Worm (Caenorhabditis elegans) whole organism, early embryonic: ENCODE results near the gene clh-5.

Experiments used
- B0310.2 ChIP-seq: sonication (generic microtip); optimal IDR thresholded peaks from 2 replicates; lab custom pipeline; 2016; ENCODE audit warnings: mild to moderate bottlenecking, missing genetic modification characterization, missing compliant biosample characterization
- F13C5.2 ChIP-seq: sonication (generic microtip); optimal IDR thresholded peaks from 2 replicates; lab custom pipeline; 2017; ENCODE audit warnings: mild to moderate bottlenecking, missing genetic modification characterization, inconsistent platforms, missing compliant biosample characterization
- aly-1 ChIP-seq: sonication (generic microtip); optimal IDR thresholded peaks from 2 replicates; lab custom pipeline; 2016; ENCODE audit warnings: missing genetic modification characterization, missing compliant biosample characterization
- ama-1 ChIP-seq: fragments of 150-350 bp; optimal IDR thresholded peaks from 2 replicates; lab custom pipeline; 2014
- ceh-13 ChIP-seq: fragments of 200-800 bp; sonication (Bioruptor generic); optimal IDR thresholded peaks from 2 replicates; lab custom pipeline; 2018; ENCODE audit warnings: mild to moderate bottlenecking, missing genetic modification characterization, missing compliant biosample characterization
- ceh-36 ChIP-seq: sonication (generic microtip); optimal IDR thresholded peaks from 2 replicates; lab custom pipeline; 2016; ENCODE audit warnings: missing genetic modification characterization, inconsistent platforms, missing compliant biosample characterization
- ets-7 ChIP-seq: sonication (generic microtip); optimal IDR thresholded peaks from 2 replicates; lab custom pipeline; 2016; ENCODE audit warnings: missing genotype, missing genetic modification characterization, missing compliant biosample characterization
- flt-1 ChIP-seq: fragments of 200-800 bp; sonication (Bioruptor generic); IDR thresholded peaks from 2 replicates; pipeline ENCODE4 v1.3.6; 2022; ENCODE audit warnings: missing genetic modification characterization, missing compliant biosample characterization
- hmbx-1 ChIP-seq: sonication (generic microtip); optimal IDR thresholded peaks from 2 replicates; lab custom pipeline; 2016; ENCODE audit warnings: mild to moderate bottlenecking, missing genetic modification characterization, missing compliant biosample characterization
- hmg-4 ChIP-seq: fragments of 200-800 bp; sonication (Bioruptor generic); optimal IDR thresholded peaks from 2 replicates; lab custom pipeline; 2018; ENCODE audit warnings: mild to moderate bottlenecking, missing genetic modification characterization, missing compliant biosample characterization
- hnd-1 ChIP-seq: sonication (generic microtip); optimal IDR thresholded peaks from 2 replicates; lab custom pipeline; 2016; ENCODE audit warnings: missing genetic modification characterization, missing compliant biosample characterization
- pes-1 ChIP-seq: fragments of 200-800 bp; sonication (Bioruptor generic); IDR thresholded peaks from 2 replicates; pipeline ENCODE4 v1.3.6; 2022; ENCODE audit warnings: missing genetic modification reagents, missing genetic modification characterization, missing compliant biosample characterization
- scrt-1 ChIP-seq: fragments of 200-800 bp; sonication (Bioruptor generic); IDR thresholded peaks from 2 replicates; pipeline ENCODE4 v1.3.6; 2022; ENCODE audit warnings: missing genetic modification characterization, missing compliant biosample characterization
- sea-1 ChIP-seq: fragments of 200-800 bp; sonication (Bioruptor generic); conservative IDR thresholded peaks from 2 replicates; pipeline ENCODE4 v1.3.6; 2022; ENCODE audit warnings: missing genetic modification characterization, missing compliant biosample characterization
- tbx-11 ChIP-seq: fragments of 200-800 bp; sonication (Bioruptor generic); IDR thresholded peaks from 2 replicates; pipeline ENCODE4 v1.3.6; 2022; ENCODE audit warnings: missing genetic modification characterization, missing compliant biosample characterization
- tbx-37 ChIP-seq: fragments of 200-800 bp; sonication (Bioruptor generic); conservative IDR thresholded peaks from 2 replicates; pipeline ENCODE4 v1.3.6; 2022; ENCODE audit warnings: missing genetic modification reagents, missing genetic modification characterization, missing compliant biosample characterization
- tra-4 ChIP-seq: sonication (generic microtip); optimal IDR thresholded peaks from 2 replicates; lab custom pipeline; 2017; ENCODE audit warnings: missing genetic modification characterization, missing compliant biosample characterization

The clh-5 gene

DNA sequence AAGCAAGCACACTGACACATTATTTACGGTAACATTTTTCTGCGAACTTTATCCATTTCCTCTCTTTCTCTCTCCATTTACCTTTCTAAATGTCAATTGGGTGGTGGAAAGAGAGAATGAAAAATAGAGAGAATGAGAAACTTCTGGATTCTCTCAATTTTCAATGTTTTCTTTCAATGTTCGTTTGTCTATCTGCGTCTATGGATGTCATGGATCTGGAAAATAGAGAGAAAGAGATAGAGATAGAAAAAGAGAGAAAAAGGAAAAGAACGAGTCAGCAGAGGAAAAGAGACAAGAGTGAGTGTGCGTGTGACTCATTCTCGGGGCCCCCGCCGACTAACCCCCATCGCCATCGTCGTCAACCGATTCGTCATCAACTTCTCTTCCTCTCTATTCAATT is 14.4 kb upstream of the clh-5 start, which contains the start of gene jun-1:
Gene jun-1, plus strand, starts transcription at position 307 of the 400 bp plus-strand sequence.
- no peak for TF ChIP-seq tbx-11 (GFP tag; lab: Robert Waterston, UW)
- peak; percentile 26 for TF ChIP-seq hmg-4 (GFP tag; lab: Kevin White, UChicago)
- 0 out of 2 replicates have a peak, but pooled peaks have one; percentile 6 for TF ChIP-seq scrt-1 (GFP tag; lab: Robert Waterston, UW)

DNA sequence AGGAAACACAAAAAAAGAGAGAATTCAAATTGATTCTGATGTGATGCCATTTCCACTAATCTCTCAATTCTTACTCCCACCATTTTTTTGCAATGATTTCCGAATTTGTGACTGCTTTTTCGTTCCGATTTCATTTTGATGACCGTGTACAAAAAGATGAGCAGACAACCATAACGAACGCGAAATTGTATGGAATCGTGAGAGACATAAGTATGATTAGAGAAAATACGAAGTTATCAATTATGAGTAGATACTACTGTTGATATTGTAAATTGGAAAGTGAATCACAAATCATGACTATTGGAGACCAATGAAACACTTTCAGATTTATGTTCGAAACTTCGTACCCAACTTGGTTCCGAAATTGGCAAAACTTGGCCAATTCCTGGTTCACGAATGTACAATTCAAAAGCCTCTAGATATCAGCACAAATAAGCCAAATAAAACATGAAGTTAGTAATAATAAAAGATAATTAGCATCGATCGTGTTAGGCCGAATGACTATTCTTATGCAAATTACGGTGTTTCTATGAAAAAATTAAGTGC is 13.1 kb upstream of the clh-5 start:
- TF ChIP-seq sea-1 (GFP tag; lab: Robert Waterston, UW) = no peak
- TF ChIP-seq hnd-1 (tag; lab: Kevin White, UChicago) = no peak
- no peak for TF ChIP-seq tbx-11 (GFP tag; lab: Robert Waterston, UW)
- no peak for TF ChIP-seq hmbx-1 (tag; lab: Kevin White, UChicago)
- TF ChIP-seq ets-7 (tag; lab: Kevin White, UChicago) = no peak
- TF ChIP-seq F13C5.2 = no peak
- no peak for TF ChIP-seq tra-4 (tag; lab: Kevin White, UChicago)
- TF ChIP-seq aly-1 (tag; lab: Kevin White, UChicago) = no peak
- no peak for TF ChIP-seq flt-1 (GFP tag; lab: Robert Waterston, UW)
- no peak for TF ChIP-seq ceh-13 (GFP tag; lab: Kevin White, UChicago)
- TF ChIP-seq pes-1 (GFP tag; lab: Robert Waterston, UW) = no peak
- no peak for TF ChIP-seq hmg-4 (GFP tag; lab: Kevin White, UChicago)
- no peak for TF ChIP-seq ama-1 (lab: Kevin White, UChicago)

DNA sequence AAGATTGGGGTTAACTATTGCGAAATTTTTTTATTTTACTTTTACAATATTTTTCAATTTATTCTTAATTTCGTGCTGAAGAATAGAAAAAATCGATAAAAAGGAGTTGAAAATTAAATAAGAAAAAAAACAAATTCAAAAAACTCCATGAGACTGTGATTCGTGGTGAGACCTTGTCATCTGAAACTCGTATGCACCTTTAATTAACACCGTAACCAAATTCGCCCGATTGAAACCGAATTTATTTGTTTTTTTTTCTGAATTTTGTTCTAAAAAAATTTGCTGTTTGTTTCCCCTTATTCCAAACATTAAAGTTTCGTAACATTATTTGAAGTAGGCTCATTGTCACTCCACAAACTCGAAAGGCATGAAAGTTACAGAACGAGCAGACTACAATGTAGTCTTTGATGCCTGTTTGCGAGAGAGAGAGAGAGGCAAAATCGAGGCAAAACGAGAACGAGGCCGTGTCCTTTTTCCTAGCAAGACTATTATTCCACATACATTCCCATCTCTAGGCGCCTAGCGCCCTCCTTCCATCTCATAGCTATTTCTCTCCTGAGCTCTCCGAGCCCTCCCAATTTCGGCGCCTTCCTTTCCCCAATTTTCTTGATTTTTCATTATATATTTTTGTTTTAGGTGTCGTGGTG is 10.6 kb upstream of the clh-5 start, which contains the start of gene T24H10.4:
Gene T24H10.4, plus strand, starts transcription at position 630 of the 647 bp plus-strand sequence.
- TF ChIP-seq scrt-1 (GFP tag; lab: Robert Waterston, UW) (no peak), hnd-1 (tag; lab: Kevin White, UChicago) (no peak), ets-7 (tag; lab: Kevin White, UChicago) (no peak), aly-1 (tag; lab: Kevin White, UChicago) (no peak), F13C5.2 (no peak), tra-4 (tag; lab: Kevin White, UChicago) (no peak), hmbx-1 (tag; lab: Kevin White, UChicago) (no peak), ama-1 (lab: Kevin White, UChicago) (no peak), tbx-37 (no peak), hmg-4 (GFP tag; lab: Kevin White, UChicago) (no peak), ceh-36 (no peak), pes-1 (GFP tag; lab: Robert Waterston, UW) (no peak), ceh-13 (GFP tag; lab: Kevin White, UChicago) (no peak), B0310.2 (no peak), flt-1 (GFP tag; lab: Robert Waterston, UW) (no peak), tbx-11 (GFP tag; lab: Robert Waterston, UW) (no peak), sea-1 (GFP tag; lab: Robert Waterston, UW) (no peak)

DNA sequence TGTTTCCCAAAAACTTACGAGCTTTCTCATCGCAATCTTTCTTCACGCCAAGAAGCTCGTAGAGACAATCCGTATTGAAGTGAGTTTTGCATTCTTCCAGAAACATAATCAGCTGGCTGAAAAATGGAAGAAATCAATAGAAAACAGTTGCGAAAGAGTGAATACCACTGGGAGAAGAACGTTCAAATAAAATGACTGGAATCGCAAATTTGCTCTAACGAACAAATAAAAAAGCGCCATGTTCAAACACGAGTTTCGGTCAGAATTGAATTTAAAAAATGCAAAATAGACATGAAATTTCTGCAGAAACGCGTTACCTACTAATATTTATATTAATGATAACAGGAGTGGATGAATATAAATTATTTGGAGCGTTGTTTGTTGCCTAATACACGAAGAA is 10.0 kb upstream of the clh-5 start, which contains the start of gene dnj-23:
Gene dnj-23, minus strand, starts transcription at position 158 of the 400 bp plus-strand sequence.
- no peak for TF ChIP-seq pes-1 (GFP tag; lab: Robert Waterston, UW)
- no peak for TF ChIP-seq hmbx-1 (tag; lab: Kevin White, UChicago)

DNA sequence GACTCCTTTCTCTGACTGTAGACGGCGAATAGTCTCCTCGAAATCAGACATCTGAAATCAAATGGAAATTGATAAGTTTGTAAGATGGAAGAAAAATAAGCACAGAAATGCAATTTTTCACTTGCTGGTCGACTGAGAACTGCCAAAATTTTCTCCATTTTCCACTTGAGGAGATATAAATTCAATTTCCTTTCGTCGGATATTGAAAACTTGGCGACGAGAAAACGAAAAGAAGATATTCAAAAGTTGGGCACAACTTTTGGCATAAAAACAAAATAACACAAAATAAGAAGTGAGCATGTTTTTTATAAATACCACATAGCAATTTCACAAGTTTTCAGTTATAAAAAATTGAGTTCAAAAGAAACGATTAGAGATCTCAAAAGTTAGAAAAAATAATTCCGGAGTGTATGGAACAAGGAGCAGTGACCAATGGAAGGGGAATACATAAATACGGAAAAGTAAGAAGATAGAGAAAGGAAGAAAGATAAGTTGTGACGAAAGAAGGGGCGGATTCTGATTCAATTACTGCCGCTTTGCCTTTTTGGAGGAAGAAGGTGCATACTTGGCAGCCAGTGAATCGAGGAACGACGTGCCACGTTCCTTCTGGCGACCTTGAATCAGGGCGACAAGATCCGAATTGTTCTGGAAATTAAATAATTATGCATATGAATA is 8.8 kb upstream of the clh-5 start, which contains the start of gene dyrb-1:
Gene dyrb-1, minus strand, starts transcription at position 51 of the 675 bp plus-strand sequence.
- TF ChIP-seq tbx-11 (GFP tag; lab: Robert Waterston, UW) = no peak

DNA sequence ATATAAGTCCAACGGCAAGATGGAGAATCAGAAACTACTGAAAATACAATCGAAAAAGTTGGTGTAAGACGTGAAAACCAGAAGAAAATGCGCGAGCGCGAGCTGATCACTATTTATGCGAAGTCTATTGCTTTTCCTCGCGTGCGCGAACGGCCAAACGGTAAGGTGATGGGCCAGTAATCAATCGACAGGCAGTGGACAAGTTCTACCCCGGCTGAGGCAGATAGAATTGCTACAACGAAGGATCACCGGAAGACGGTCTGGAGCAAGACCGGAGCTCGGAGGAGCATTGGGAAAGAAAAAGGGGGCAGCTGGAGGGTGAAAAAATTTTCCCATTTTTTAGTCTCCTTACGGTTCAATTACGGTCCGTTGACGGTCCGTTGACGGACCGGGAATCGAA is 4.2 kb upstream of the clh-5 start:
- TF ChIP-seq tbx-11 (GFP tag; lab: Robert Waterston, UW) = peak; percentile 71
- TF ChIP-seq flt-1 (GFP tag; lab: Robert Waterston, UW) = peak; percentile 66
- peak; percentile 79 for TF ChIP-seq scrt-1 (GFP tag; lab: Robert Waterston, UW)
- TF ChIP-seq pes-1 (GFP tag; lab: Robert Waterston, UW) = peak; percentile 76
- peak; percentile 66 for TF ChIP-seq sea-1 (GFP tag; lab: Robert Waterston, UW)
- TF ChIP-seq tbx-37 = 0 out of 2 replicates have a peak, but pooled peaks have one; percentile 31

DNA sequence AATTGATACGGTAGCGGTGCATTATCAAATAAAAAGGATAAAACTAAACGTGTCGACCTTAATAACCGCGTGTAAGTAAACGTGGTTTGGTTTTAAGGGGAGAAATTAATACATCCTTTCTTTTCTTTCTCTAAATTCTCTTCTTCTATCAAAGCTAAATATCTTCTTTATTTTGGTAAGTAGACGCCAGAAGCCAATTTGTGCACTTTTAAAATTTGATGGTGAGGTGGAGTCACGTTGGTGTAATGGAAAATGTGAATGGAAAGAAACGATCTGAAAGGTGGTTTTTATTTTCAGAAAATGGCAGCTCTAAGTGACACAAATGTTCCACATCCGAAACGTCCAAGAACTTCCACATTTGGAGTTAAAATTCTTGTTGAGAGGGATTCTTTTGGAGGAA is 2.4 kb upstream of the clh-5 start, which contains the start of gene T24H10.5:
Gene T24H10.5, plus strand, starts transcription at position 301 of the 400 bp plus-strand sequence.
- TF ChIP-seq sea-1 (GFP tag; lab: Robert Waterston, UW) (no peak), ceh-36 (no peak), hnd-1 (tag; lab: Kevin White, UChicago) (no peak), B0310.2 (no peak), ama-1 (lab: Kevin White, UChicago) (no peak), tbx-37 (no peak), flt-1 (GFP tag; lab: Robert Waterston, UW) (no peak), pes-1 (GFP tag; lab: Robert Waterston, UW) (no peak), F13C5.2 (no peak), ceh-13 (GFP tag; lab: Kevin White, UChicago) (no peak), hmbx-1 (tag; lab: Kevin White, UChicago) (no peak), aly-1 (tag; lab: Kevin White, UChicago) (no peak)
